Worm (Caenorhabditis elegans): Measurements from ENCODE around the gene srv-17.

ce11 chrIV:5847986-5848707 is 21.8 kb downstream of the srv-17 start, which contains the start of gene sams-3:
- TF ChIP-seq hnd-1 (tag; optimal IDR thresholded peaks at IDR 0.05), result no peak
- no peak for TF ChIP-seq ama-1 (optimal IDR thresholded peaks at IDR 0.05)
- no peak for TF ChIP-seq flt-1 (GFP tag; IDR thresholded peaks at IDR 0.05)
- no peak for TF ChIP-seq tra-4 (tag; optimal IDR thresholded peaks at IDR 0.05)
- TF ChIP-seq B0310.2 (tag; optimal IDR thresholded peaks at IDR 0.05), result no peak
- no peak for TF ChIP-seq tbx-37 (GFP tag; conservative IDR thresholded peaks at IDR 0.05)
- no peak for TF ChIP-seq hmg-4 (GFP tag; optimal IDR thresholded peaks at IDR 0.05)
- no peak for TF ChIP-seq ceh-13 (GFP tag; optimal IDR thresholded peaks at IDR 0.05)
- no peak for TF ChIP-seq ets-7 (tag; optimal IDR thresholded peaks at IDR 0.05)
- no peak for TF ChIP-seq aly-1 (tag; optimal IDR thresholded peaks at IDR 0.05)
- no peak for TF ChIP-seq scrt-1 (GFP tag; IDR thresholded peaks at IDR 0.05)
- no peak for TF ChIP-seq pes-1 (GFP tag; IDR thresholded peaks at IDR 0.05)
